Worm (Caenorhabditis elegans) whole organism, midembryonic: ENCODE measurements around the gene Y47D3A.31.
"Not testable (repeated sequence)": the region's sequence is repeated elsewhere in the genome, so short reads cannot be mapped to it uniquely, and the experiment has no call there.

Experiments
- T22C8.4 ChIP-seq: fragments of 200-800 bp; sonication (Bioruptor generic); IDR thresholded peaks from 2 replicates; pipeline ENCODE4 v1.3.6; 2022; ENCODE audit warnings: missing genetic modification characterization, missing compliant biosample characterization
- cog-1 ChIP-seq: sonication (generic microtip); optimal IDR thresholded peaks from 2 replicates; lab custom pipeline; 2016; ENCODE audit warnings: missing genetic modification characterization, missing compliant biosample characterization
- flt-1 ChIP-seq: fragments of 200-800 bp; sonication (Bioruptor generic); IDR thresholded peaks from 2 replicates; pipeline ENCODE4 v1.3.6; 2022; ENCODE audit warnings: missing genetic modification characterization, missing compliant biosample characterization
- klf-2 ChIP-seq: fragments of 200-800 bp; sonication (Bioruptor generic); conservative IDR thresholded peaks from 2 replicates; pipeline ENCODE4 v1.3.6; 2022; ENCODE audit warnings: missing genetic modification reagents, missing genetic modification characterization, missing compliant biosample characterization
- med-1 ChIP-seq: sonication (generic microtip); optimal IDR thresholded peaks from 2 replicates; lab custom pipeline; 2017; ENCODE audit warnings: missing genetic modification characterization, mild to moderate bottlenecking, missing compliant biosample characterization, antibody characterized with exemption, missing genetic modification reagents; ENCODE audit not compliant: insufficient read depth
- ref-1 ChIP-seq: fragments of 200-800 bp; sonication (Bioruptor generic); conservative IDR thresholded peaks from 2 replicates; pipeline ENCODE4 v1.3.6; 2022; ENCODE audit warnings: missing genetic modification reagents, missing genetic modification characterization, missing compliant biosample characterization
- tab-1 ChIP-seq: fragments of 200-800 bp; sonication (Bioruptor generic); IDR thresholded peaks from 2 replicates; pipeline ENCODE4 v1.3.6; 2022; ENCODE audit warnings: missing genetic modification characterization, missing compliant biosample characterization
- ztf-23 ChIP-seq: fragments of 200-800 bp; sonication (Bioruptor generic); IDR thresholded peaks from 2 replicates; pipeline ENCODE4 v1.3.6; 2022; ENCODE audit warnings: missing genetic modification reagents, missing genetic modification characterization, missing compliant biosample characterization
- ztf-29 ChIP-seq: fragments of 200-800 bp; sonication (Bioruptor generic); IDR thresholded peaks from 2 replicates; pipeline ENCODE4 v1.3.6; 2022; ENCODE audit warnings: missing genetic modification reagents, missing genetic modification characterization, missing compliant biosample characterization

The Y47D3A.31 gene

DNA sequence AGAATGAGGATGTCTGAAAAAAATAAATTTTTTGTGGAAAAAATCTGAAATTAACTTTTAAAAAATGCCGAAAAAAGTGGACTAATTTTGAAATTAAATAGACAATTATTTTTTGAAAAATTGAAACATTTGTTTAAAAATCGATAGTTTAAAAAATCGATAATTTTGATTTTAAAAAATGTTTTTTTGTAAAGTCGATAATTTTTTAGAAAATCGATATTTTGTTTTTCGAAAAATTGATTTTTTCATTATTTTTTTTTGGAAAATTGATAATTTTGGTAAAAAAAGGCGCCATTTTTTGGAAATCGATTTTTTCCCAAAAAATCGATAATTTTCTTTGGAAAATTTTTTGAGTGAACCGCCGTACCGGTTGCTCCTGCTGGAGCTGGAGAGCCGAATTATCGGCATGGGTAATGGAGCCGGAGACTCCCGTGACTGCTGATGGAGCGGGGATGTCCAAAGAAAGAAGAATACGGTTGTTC is 15.3 kb upstream of the Y47D3A.31 start:
- TF ChIP-seq cog-1 (tag; lab: Kevin White, UChicago) (no peak), med-1 (no peak), T22C8.4 (peak; percentile 76)

DNA sequence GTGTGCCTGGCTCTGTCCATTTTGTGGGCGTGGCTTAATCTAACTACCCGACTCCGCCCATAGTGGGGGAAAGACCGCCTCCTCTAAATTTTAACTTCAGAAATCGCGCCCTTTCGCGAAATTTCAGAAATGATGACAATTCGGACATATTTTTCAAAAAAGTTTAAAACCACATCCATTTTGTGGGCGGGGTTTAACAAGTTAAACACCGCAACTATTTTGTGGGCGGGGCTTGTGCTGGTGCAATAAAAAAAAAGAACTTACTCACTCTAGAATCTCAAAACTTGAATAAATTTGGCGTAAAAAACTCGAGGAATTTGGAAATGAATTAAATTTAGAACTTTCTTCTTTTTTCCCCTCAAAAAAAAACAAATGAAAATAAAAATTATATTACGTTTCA is 13.5 kb upstream of the Y47D3A.31 start:
- TF ChIP-seq ref-1, result no peak
- no peak for TF ChIP-seq cog-1 (tag; lab: Kevin White, UChicago)
- no peak for TF ChIP-seq tab-1 (GFP tag; lab: Robert Waterston, UW)
- TF ChIP-seq ztf-23, result no peak
- TF ChIP-seq ztf-29 (GFP tag; lab: Robert Waterston, UW), result no peak
- no peak for TF ChIP-seq klf-2 (GFP tag; lab: Robert Waterston, UW)
- TF ChIP-seq flt-1 (GFP tag; lab: Robert Waterston, UW), result no peak
- no peak for TF ChIP-seq T22C8.4
- TF ChIP-seq med-1, result no peak

DNA sequence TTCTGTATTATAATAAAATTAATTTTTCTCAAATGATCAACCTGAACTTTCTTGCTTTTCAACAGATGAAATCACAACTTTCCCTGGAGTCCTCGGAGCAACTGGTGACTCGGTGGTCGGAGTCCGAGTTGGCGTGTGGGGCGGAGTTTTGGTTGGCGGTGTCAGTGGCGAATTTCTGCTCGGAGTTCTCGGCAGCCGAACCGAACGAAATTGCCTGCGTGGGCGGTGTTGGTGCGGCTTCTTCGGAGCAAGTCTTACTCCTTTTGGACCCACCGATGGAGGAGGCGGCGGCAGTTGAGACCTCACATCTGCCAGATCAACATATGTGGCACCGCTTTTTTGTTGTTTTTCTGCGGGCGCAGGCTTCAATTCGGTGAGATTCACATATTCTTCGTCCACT is 12.7 kb upstream of the Y47D3A.31 start:
- 0 out of 2 replicates have a peak, but pooled peaks have one; percentile 16 for TF ChIP-seq tab-1 (GFP tag; lab: Robert Waterston, UW)
- no peak for TF ChIP-seq med-1

DNA sequence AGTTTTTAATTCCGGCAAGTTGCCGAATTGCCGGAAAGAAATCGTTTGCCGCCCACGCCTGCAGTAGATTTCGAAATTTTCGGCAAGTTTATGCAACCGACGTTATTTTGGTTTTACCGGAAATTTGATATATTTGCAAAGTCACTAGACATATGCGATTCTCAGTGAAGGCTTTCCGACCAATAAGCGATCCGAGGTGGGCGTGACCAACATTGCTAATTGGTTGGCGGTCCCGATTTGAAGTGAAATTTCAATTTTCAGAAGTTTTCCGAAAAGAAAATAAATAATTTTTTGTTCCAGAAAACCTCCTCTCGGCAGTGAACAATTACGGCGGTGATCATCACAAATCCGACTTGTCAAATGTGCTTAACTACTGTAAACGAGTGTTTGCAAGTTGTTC is 917 bp upstream of the Y47D3A.31 start:
- TF ChIP-seq cog-1 (tag; lab: Kevin White, UChicago) (no peak), ztf-29 (GFP tag; lab: Robert Waterston, UW) (no peak), klf-2 (GFP tag; lab: Robert Waterston, UW) (no peak), ztf-23 (no peak), flt-1 (GFP tag; lab: Robert Waterston, UW) (no peak), ref-1 (no peak), T22C8.4 (no peak)

- TF ChIP-seq T22C8.4 (no peak), ztf-29 (GFP tag; lab: Robert Waterston, UW) (no peak), cog-1 (tag; lab: Kevin White, UChicago) (no peak)
Measured at ce11 chrIII:11154527-11154926, 2.5 kb downstream of the Y47D3A.31 start, which contains the start of gene cku-70. cku-70 (plus strand) TSS chrIII:11154827.

- no peak for TF ChIP-seq cog-1 (tag; lab: Kevin White, UChicago)
- no peak for TF ChIP-seq T22C8.4
- no peak for TF ChIP-seq ztf-29 (GFP tag; lab: Robert Waterston, UW)
- no peak for TF ChIP-seq ref-1
- TF ChIP-seq flt-1 (GFP tag; lab: Robert Waterston, UW), result no peak
- no peak for TF ChIP-seq tab-1 (GFP tag; lab: Robert Waterston, UW)
- no peak for TF ChIP-seq ztf-23
- TF ChIP-seq klf-2 (GFP tag; lab: Robert Waterston, UW), result no peak
Measured at ce11 chrIII:11149254-11149876, 7.6 kb downstream of the Y47D3A.31 start.

DNA sequence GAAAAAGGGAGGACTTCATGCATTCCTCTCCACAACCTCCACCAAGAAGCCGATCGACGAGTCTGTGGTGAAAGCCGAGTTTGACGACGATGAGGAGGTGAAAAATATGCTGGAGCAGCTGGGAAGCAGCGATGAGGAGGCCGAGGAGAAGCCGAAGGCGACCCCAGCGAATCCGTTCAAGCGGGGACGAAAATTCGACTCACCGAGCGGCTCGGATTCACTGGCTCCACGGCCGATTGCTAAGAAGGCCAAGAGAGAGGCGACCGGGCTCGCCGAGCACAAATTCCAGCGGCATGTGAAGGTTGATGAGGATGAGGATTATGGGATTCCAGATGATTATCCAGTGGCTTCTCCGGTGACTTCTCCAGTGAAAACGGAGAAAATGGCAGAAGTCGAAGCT is 14.1 kb downstream of the Y47D3A.31 start:
- no peak for TF ChIP-seq med-1
- no peak for TF ChIP-seq flt-1 (GFP tag; lab: Robert Waterston, UW)
- no peak for TF ChIP-seq ztf-23
- TF ChIP-seq tab-1 (GFP tag; lab: Robert Waterston, UW), result no peak
- no peak for TF ChIP-seq ref-1

- TF ChIP-seq ztf-23, result peak; percentile 84
- TF ChIP-seq cog-1 (tag; lab: Kevin White, UChicago), result peak; percentile 69
- no peak for TF ChIP-seq ztf-29 (GFP tag; lab: Robert Waterston, UW)
- TF ChIP-seq klf-2 (GFP tag; lab: Robert Waterston, UW), result 0 out of 2 replicates have a peak, but pooled peaks have one; percentile 60
- TF ChIP-seq med-1, result no peak
- peak; percentile 79 for TF ChIP-seq flt-1 (GFP tag; lab: Robert Waterston, UW)
- no peak for TF ChIP-seq ref-1
Measured at ce11 chrIII:11141791-11142490, 15.1 kb downstream of the Y47D3A.31 start, which contains the start of the genes Y47D3A.1 and pola-1. Y47D3A.1 (minus strand) TSS chrIII:11141841. pola-1 (plus strand) TSS chrIII:11142448.

DNA sequence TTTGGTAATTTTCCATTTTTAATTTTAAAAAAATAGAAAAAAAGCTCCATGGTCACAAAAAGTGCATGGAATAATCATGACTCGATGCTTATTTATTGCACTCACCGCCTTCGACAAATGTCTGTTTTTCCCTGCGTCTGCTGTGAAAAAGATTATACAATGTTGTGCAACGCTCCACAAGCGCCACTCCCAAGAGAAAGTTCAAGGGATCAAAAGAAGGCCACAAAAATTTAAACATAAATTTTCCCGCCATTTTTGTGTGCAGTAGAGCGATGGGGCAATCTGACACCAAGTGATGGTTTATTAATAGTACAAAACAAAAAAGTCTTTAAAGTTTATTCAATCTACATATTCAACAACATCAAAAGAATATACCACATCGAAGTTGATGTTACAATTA is 18.1 kb downstream of the Y47D3A.31 start, which contains the start of gene fbxa-128:
fbxa-128 (minus strand) TSS at position 192 of the 400 bp plus-strand sequence.
- TF ChIP-seq flt-1 (GFP tag; lab: Robert Waterston, UW), result no peak
- TF ChIP-seq ztf-23, result no peak
- no peak for TF ChIP-seq klf-2 (GFP tag; lab: Robert Waterston, UW)
- no peak for TF ChIP-seq tab-1 (GFP tag; lab: Robert Waterston, UW)

DNA sequence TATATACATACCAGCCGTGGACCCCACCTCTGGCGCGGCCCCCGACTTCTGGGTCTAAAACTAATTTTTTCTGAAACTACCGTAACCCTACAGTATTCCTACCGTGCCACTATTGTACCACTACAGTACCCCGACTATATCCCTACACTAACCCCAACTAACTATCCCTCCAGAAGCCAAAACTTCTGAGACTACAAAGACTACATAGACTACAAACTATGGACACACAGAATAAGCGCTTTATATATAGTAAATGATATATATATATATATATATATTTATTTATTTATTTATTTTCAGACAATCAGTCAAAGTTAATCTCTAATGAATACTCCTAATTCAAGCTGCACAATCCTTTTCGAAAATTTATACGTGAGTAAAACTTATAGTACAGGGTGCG is 25.5 kb downstream of the Y47D3A.31 start, which contains the start of gene pha-1:
pha-1 (plus strand) TSS at position 301 of the 400 bp plus-strand sequence.
- TF ChIP-seq ztf-23; T22C8.4; tab-1 (GFP tag; lab: Robert Waterston, UW): not testable (repeated sequence)

DNA sequence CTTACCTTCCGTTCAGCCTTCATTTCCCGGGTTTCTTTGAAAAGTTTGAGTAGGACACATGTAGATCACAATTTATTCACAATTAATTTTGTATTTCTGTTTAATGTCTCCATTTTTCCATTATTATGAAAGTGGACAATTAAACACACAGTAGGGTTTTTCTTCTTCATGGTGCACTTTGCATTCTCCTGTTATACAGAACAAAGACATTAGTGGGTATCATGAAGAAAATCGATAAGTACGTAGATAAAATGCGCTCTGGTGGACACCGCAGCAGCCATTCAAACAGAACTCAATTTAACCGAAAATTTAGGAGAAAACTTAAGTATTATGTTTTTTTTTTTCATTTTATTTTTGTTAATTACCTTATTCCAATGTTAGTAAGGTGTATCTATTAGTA is 27.6 kb downstream of the Y47D3A.31 start:
- TF ChIP-seq ztf-23 (no peak), T22C8.4 (peak; percentile 37; the same call in 1 of the 2 replicates)
